Worm (Caenorhabditis elegans) whole organism, L4/young adult: ENCODE data around the gene clec-148.

ENCODE experiments used
- dao-5 ChIP-seq: sonication (generic microtip); optimal IDR thresholded peaks from 2 replicates; lab custom pipeline; 2016; ENCODE audit warnings: missing genotype, missing genetic modification characterization, moderate library complexity, missing compliant biosample characterization
- him-1 ChIP-seq: sonication (generic microtip); optimal IDR thresholded peaks from 2 replicates; lab custom pipeline; 2016; ENCODE audit warnings: missing genotype, missing genetic modification reagents, missing genetic modification characterization, missing compliant biosample characterization

DNA sequence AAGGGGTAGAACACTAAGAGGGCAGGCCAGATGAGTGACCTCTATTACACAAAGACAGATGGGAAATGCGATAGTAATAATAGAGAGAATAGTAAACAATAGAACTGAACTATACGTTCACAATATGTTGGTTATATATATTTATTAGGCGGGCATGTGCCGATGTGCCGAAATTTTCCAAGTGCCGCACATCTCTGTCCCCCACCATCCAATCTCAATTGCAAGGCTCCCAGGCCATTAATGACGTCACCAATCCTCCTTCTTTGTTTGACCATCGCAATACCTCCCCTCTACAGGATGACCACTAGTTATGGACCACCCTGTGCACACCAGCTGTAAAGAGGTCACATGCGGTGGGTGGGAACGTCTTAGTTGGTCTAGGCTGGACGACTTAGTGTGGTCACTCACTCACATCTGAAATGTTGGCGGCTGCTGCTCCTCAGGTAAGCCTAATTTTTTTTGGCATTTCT lies 3.5 kb upstream of the clec-148 start, which contains the start of gene F40G9.6:
- TF ChIP-seq him-1 (tag; lab: Kevin White, UChicago) (no peak), dao-5 (tag; lab: Kevin White, UChicago) (no peak)
